Worm (Caenorhabditis elegans): Measurements from ENCODE around the gene irld-2.

DNA sequence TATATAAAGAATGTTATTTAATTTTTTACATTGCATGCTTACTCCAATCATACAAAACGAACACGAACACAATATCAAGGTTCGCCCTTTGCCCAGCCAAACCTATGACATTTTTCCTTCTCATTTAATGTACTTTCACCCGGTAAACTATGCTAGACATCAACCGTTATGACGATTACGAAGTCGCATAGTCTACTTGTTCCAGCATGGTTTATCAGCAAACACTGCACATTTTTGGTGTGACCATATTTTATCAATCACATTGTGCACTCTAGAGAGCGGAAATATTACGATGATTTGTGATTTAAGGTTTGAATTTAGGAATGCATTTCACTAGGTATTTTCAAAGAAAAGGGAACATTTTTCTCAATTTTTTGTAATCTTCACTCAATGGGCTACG lies 34.2 kb downstream of the irld-2 start:
- TF ChIP-seq ztf-11 (tag; optimal IDR thresholded peaks at IDR 0.05) (no peak), sma-9 (GFP tag; optimal IDR thresholded peaks at IDR 0.05) (peak; percentile 96), sma-9 (tag; optimal IDR thresholded peaks at IDR 0.05) (no peak), fos-1 (tag; optimal IDR thresholded peaks at IDR 0.05) (peak; percentile 82), elt-1 (tag; optimal IDR thresholded peaks at IDR 0.05) (no peak), lsy-2 (tag; optimal IDR thresholded peaks at IDR 0.05) (no peak), sem-4 (tag; optimal IDR thresholded peaks at IDR 0.05) (no peak), unc-62 (GFP tag; optimal IDR thresholded peaks at IDR 0.05) (no peak), elt-3 (tag; optimal IDR thresholded peaks at IDR 0.05) (no peak), blmp-1 (tag; optimal IDR thresholded peaks at IDR 0.05; ENCODE audit: insufficient read depth) (no peak)

Measured in whole organism, L2 larva.